Worm (Caenorhabditis elegans) whole organism, L3 larva: ENCODE measurements around the gene ptr-16.

Source experiments
- aly-2 ChIP-seq: fragments of 150-350 bp; optimal IDR thresholded peaks from 2 replicates; lab custom pipeline; 2014; ENCODE audit warnings: missing biosample characterization, missing genetic modification characterization
- egl-27 ChIP-seq: sonication (generic microtip); optimal IDR thresholded peaks from 4 replicates; lab custom pipeline; 2017; ENCODE audit warnings: missing biosample characterization, missing genetic modification reagents, missing genetic modification characterization
- lsy-12 ChIP-seq: sonication (generic microtip); optimal IDR thresholded peaks from 2 replicates; lab custom pipeline; 2016; ENCODE audit warnings: mild to moderate bottlenecking, missing genetic modification characterization, missing compliant biosample characterization
- nhr-12 ChIP-seq: fragments of 150-350 bp; optimal IDR thresholded peaks from 2 replicates; lab custom pipeline; 2014; ENCODE audit warnings: missing biosample characterization, missing genetic modification characterization
- skn-1 ChIP-seq: fragments of 150-350 bp; optimal IDR thresholded peaks from 2 replicates; lab custom pipeline; 2014; ENCODE audit warnings: missing biosample characterization, missing genetic modification characterization

ce11 chrV:1141433-1141832 is 24.1 kb upstream of the ptr-16 start, which contains the start of gene cutl-22:
- TF ChIP-seq lsy-12 (tag; lab: Kevin White, UChicago) (no peak), aly-2 (tag; lab: Kevin White, UChicago) (no peak), egl-27 (tag; lab: Kevin White, UChicago) (no peak), skn-1 (tag; lab: Kevin White, UChicago) (no peak), nhr-12 (tag; lab: Kevin White, UChicago) (no peak)
